Worm (Caenorhabditis elegans) whole organism, midembryonic: Measurements from ENCODE around the gene aptf-1.

Source experiments
- T22C8.4 ChIP-seq: fragments of 200-800 bp; sonication (Bioruptor generic); IDR thresholded peaks from 2 replicates; pipeline ENCODE4 v1.3.6; 2022; ENCODE audit warnings: missing genetic modification characterization, missing compliant biosample characterization
- cog-1 ChIP-seq: sonication (generic microtip); optimal IDR thresholded peaks from 2 replicates; lab custom pipeline; 2016; ENCODE audit warnings: missing genetic modification characterization, missing compliant biosample characterization
- flt-1 ChIP-seq: fragments of 200-800 bp; sonication (Bioruptor generic); IDR thresholded peaks from 2 replicates; pipeline ENCODE4 v1.3.6; 2022; ENCODE audit warnings: missing genetic modification characterization, missing compliant biosample characterization
- klf-2 ChIP-seq: fragments of 200-800 bp; sonication (Bioruptor generic); conservative IDR thresholded peaks from 2 replicates; pipeline ENCODE4 v1.3.6; 2022; ENCODE audit warnings: missing genetic modification reagents, missing genetic modification characterization, missing compliant biosample characterization
- med-1 ChIP-seq: sonication (generic microtip); optimal IDR thresholded peaks from 2 replicates; lab custom pipeline; 2017; ENCODE audit warnings: missing genetic modification characterization, mild to moderate bottlenecking, missing compliant biosample characterization, antibody characterized with exemption, missing genetic modification reagents; ENCODE audit not compliant: insufficient read depth
- ref-1 ChIP-seq: fragments of 200-800 bp; sonication (Bioruptor generic); conservative IDR thresholded peaks from 2 replicates; pipeline ENCODE4 v1.3.6; 2022; ENCODE audit warnings: missing genetic modification reagents, missing genetic modification characterization, missing compliant biosample characterization
- tab-1 ChIP-seq: fragments of 200-800 bp; sonication (Bioruptor generic); IDR thresholded peaks from 2 replicates; pipeline ENCODE4 v1.3.6; 2022; ENCODE audit warnings: missing genetic modification characterization, missing compliant biosample characterization
- ztf-23 ChIP-seq: fragments of 200-800 bp; sonication (Bioruptor generic); IDR thresholded peaks from 2 replicates; pipeline ENCODE4 v1.3.6; 2022; ENCODE audit warnings: missing genetic modification reagents, missing genetic modification characterization, missing compliant biosample characterization
- ztf-29 ChIP-seq: fragments of 200-800 bp; sonication (Bioruptor generic); IDR thresholded peaks from 2 replicates; pipeline ENCODE4 v1.3.6; 2022; ENCODE audit warnings: missing genetic modification reagents, missing genetic modification characterization, missing compliant biosample characterization

aptf-1 gene

DNA sequence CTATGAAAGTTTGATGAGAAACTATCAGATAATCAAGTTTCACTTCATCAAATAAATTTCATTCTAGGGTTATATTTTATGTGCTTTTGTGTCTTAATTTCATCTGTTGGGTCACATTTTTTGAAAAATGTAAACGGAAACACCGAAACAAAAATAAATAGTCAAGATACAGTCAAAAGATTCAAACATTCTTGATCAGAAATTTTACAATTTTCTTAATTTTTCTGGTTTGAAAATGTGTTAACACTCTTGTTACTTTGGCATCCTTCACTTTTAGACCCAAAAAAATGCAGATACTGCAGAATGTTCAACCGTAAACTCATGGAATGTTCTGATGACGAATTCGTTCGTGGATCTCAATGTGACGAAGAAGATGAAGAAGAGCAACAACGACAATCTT lies at the start of gene aptf-1:
Gene aptf-1 (plus strand): TSS at position 301 of the 400 bp plus-strand sequence.
- no peak for TF ChIP-seq T22C8.4 (GFP tag; lab: Robert Waterston, UW)
- no peak for TF ChIP-seq cog-1 (tag; lab: Kevin White, UChicago)
- no peak for TF ChIP-seq flt-1 (GFP tag; lab: Robert Waterston, UW)
- TF ChIP-seq ztf-29 (GFP tag; lab: Robert Waterston, UW): no peak
- TF ChIP-seq med-1 (GFP tag; lab: Kevin White, UChicago): no peak
- no peak for TF ChIP-seq tab-1 (GFP tag; lab: Robert Waterston, UW)
- no peak for TF ChIP-seq ref-1
- no peak for TF ChIP-seq ztf-23 (GFP tag; lab: Robert Waterston, UW)
- no peak for TF ChIP-seq klf-2 (GFP tag; lab: Robert Waterston, UW)

DNA sequence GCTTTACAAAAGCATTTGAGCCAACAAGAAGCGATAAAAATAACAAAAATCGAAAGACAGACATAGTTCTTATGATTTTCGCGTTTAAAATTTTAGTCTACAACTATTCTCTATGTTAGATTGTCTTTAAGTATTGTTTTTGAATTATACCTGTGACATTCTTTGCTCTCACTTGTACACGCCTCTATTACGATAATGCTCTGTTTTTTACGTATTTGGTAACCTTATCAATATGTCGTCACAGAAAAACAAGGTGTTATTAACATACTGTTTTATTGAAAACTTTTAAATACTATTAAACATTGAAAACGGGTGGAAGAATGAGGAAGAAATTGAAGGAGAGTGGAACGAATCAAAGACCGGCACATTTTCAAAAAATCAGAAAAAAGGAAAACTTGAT lies 47.5 kb upstream of the aptf-1 start, which contains the start of gene spp-11:
Gene spp-11 (minus strand): TSS at position 101 of the 400 bp plus-strand sequence.
- TF ChIP-seq ref-1 (no peak), tab-1 (GFP tag; lab: Robert Waterston, UW) (no peak), flt-1 (GFP tag; lab: Robert Waterston, UW) (no peak), cog-1 (tag; lab: Kevin White, UChicago) (no peak), ztf-23 (GFP tag; lab: Robert Waterston, UW) (no peak), med-1 (GFP tag; lab: Kevin White, UChicago) (no peak), T22C8.4 (GFP tag; lab: Robert Waterston, UW) (no peak), ztf-29 (GFP tag; lab: Robert Waterston, UW) (no peak), klf-2 (GFP tag; lab: Robert Waterston, UW) (no peak)

DNA sequence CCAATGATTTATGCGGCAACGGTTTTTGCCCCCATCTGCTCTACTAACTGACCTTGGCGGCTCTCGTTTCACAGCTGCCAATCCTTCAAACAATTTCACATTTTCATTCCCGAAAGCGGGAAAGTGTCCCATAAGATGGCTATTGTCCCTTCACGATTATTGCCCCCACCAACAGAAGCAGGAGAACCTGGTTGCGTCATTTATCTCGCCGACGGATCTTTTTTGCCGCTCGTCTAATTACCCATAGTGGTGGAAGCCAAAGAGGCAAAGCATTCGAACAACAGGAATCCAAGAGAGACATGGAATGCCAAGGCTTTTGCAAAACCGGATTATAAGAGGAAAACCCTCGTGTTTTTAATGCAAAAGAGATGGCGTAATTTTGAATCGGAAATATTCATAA lies 45.7 kb upstream of the aptf-1 start:
- TF ChIP-seq ref-1 (no peak), ztf-23 (GFP tag; lab: Robert Waterston, UW) (peak; percentile 33; the same call in 1 of the 2 replicates), ztf-29 (GFP tag; lab: Robert Waterston, UW) (0 out of 2 replicates have a peak, but pooled peaks have one; percentile 47), klf-2 (GFP tag; lab: Robert Waterston, UW) (no peak)

- TF ChIP-seq ztf-29 (GFP tag; lab: Robert Waterston, UW) (no peak), cog-1 (tag; lab: Kevin White, UChicago) (no peak), ref-1 (no peak), flt-1 (GFP tag; lab: Robert Waterston, UW) (no peak), T22C8.4 (GFP tag; lab: Robert Waterston, UW) (no peak), klf-2 (GFP tag; lab: Robert Waterston, UW) (no peak), ztf-23 (GFP tag; lab: Robert Waterston, UW) (no peak), tab-1 (GFP tag; lab: Robert Waterston, UW) (no peak)
Measured at ce11 chrII:6410181-6410580, 44.6 kb upstream of the aptf-1 start, which contains the start of gene T25D10.4. TSS of gene T25D10.4 (minus strand) at chrII:6410281.

DNA sequence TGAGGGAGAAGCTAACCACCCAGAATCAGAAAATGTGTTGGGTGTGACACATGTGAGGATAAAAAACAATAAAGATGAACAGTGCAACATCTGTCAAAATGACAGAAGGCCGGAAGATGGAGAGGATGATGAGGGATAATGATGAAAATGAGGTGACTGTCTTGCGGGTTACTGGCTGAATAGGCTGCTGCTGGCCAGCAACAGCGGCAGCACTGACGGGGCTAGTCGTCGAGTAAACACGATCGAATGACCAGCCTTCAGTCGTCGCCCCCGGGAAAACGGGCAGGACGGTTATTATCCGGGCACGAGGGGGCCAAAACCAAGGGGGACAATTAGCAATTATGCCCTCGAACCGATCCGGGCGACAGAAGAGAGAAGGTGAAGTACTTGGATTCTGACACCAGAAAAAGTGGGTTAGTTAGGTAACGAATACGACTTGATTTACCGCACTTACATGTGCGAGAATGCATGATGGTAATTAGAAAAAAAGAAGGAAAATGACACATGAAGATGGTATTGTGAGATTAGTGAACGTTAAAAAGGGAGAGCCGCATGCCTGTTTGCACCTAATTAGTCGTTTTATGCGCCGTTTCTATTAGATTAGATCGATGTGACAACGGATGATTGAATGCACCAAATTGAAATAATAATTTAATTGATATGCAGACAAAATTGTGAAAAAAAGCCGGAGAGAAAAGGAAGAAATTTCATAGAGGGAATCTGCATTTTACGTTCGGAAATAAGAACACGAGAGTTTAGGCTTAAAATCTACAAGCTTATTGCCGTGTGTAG lies 42.9 kb upstream of the aptf-1 start:
- TF ChIP-seq flt-1 (GFP tag; lab: Robert Waterston, UW) (0 out of 2 replicates have a peak, but pooled peaks have one; percentile 49), ref-1 (no peak), cog-1 (tag; lab: Kevin White, UChicago) (no peak), tab-1 (GFP tag; lab: Robert Waterston, UW) (0 out of 2 replicates have a peak, but pooled peaks have one; percentile 53)

DNA sequence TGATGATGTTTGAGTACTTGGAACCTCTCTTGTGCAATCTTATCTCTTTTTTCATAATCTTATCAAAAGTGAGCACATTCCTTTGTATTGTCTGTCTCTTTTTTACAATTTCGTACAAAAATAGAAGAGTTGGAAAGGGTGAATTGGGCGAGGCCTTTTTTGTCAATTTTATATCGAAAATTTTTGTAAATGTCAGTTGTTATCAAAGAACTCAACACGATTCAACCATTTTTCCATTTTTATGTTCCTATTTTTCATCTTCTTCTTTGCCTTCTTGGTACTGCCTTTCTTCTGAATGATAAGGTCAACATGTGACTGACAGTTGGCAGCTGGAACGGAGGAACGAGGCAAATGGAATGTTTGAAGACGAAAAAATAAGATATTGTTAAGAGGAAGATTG lies 41.0 kb upstream of the aptf-1 start:
- no peak for TF ChIP-seq flt-1 (GFP tag; lab: Robert Waterston, UW)
- no peak for TF ChIP-seq ztf-29 (GFP tag; lab: Robert Waterston, UW)
- no peak for TF ChIP-seq tab-1 (GFP tag; lab: Robert Waterston, UW)
- TF ChIP-seq T22C8.4 (GFP tag; lab: Robert Waterston, UW): no peak
- no peak for TF ChIP-seq cog-1 (tag; lab: Kevin White, UChicago)
- TF ChIP-seq med-1 (GFP tag; lab: Kevin White, UChicago): no peak
- no peak for TF ChIP-seq ztf-23 (GFP tag; lab: Robert Waterston, UW)
- no peak for TF ChIP-seq ref-1
- no peak for TF ChIP-seq klf-2 (GFP tag; lab: Robert Waterston, UW)

- TF ChIP-seq flt-1 (GFP tag; lab: Robert Waterston, UW) (no peak), med-1 (GFP tag; lab: Kevin White, UChicago) (no peak)
Measured at ce11 chrII:6417999-6418398, 36.8 kb upstream of the aptf-1 start.

ce11 chrII:6419163-6419562 lies 35.6 kb upstream of the aptf-1 start:
- TF ChIP-seq ztf-23 (GFP tag; lab: Robert Waterston, UW) (no peak), flt-1 (GFP tag; lab: Robert Waterston, UW) (no peak), ztf-29 (GFP tag; lab: Robert Waterston, UW) (no peak), T22C8.4 (GFP tag; lab: Robert Waterston, UW) (no peak), ref-1 (no peak)

DNA sequence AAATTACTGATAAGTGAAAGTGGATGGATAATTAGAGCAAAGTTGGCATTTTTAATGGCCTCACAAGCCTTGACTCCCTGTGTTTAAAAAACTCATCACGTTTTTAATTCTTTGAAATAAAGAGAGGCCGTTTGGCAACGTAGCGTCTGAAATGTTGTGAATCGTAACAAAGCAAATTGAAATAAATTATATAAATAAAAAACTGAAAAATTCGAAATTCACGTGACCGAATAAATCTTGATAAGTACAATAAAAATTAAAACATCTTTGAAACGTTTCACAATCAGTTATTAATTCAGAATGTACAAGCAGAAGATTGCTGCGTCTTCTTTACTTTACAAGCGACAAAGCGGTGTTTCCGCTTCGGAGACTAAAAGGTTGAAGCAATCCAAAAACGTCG lies 32.0 kb upstream of the aptf-1 start, which contains the start of gene K03H9.3:
Gene K03H9.3 (plus strand): TSS at position 301 of the 400 bp plus-strand sequence.
- TF ChIP-seq ztf-23 (GFP tag; lab: Robert Waterston, UW) (no peak), klf-2 (GFP tag; lab: Robert Waterston, UW) (no peak), ztf-29 (GFP tag; lab: Robert Waterston, UW) (no peak)

- TF ChIP-seq flt-1 (GFP tag; lab: Robert Waterston, UW): no peak
- TF ChIP-seq cog-1 (tag; lab: Kevin White, UChicago): no peak
- no peak for TF ChIP-seq ztf-23 (GFP tag; lab: Robert Waterston, UW)
- TF ChIP-seq klf-2 (GFP tag; lab: Robert Waterston, UW): no peak
- TF ChIP-seq T22C8.4 (GFP tag; lab: Robert Waterston, UW): no peak
- TF ChIP-seq ref-1: no peak
- no peak for TF ChIP-seq tab-1 (GFP tag; lab: Robert Waterston, UW)
- TF ChIP-seq ztf-29 (GFP tag; lab: Robert Waterston, UW): no peak
- TF ChIP-seq med-1 (GFP tag; lab: Kevin White, UChicago): no peak
Measured at ce11 chrII:6425993-6426392, 28.8 kb upstream of the aptf-1 start, which contains the start of gene col-75. TSS of gene col-75 (plus strand) at chrII:6426293.
